Fruit fly (Drosophila melanogaster): ENCODE results near the gene PolG1.
A peak's percentile ranks its signal among the peaks of the same experiment; 100 is the strongest.

PolG1 gene

dm6 chr2L:13779795-13780108 lies 47.8 kb downstream of the PolG1 start (continued):
- TF ChIP-seq maf-S (GFP tag; optimal IDR thresholded peaks at IDR 0.05), result no peak
- TF ChIP-seq caup (GFP tag; optimal IDR thresholded peaks at IDR 0.05; ENCODE audit: severe bottlenecking), result no peak
- no peak for TF ChIP-seq CG14050 (GFP tag; IDR thresholded peaks at IDR 0.05)
- TF ChIP-seq PHDP (tag; optimal IDR thresholded peaks at IDR 0.05), result no peak
- TF ChIP-seq kay (GFP tag; optimal IDR thresholded peaks at IDR 0.05), result no peak
- TF ChIP-seq CG17612 (GFP tag; IDR thresholded peaks at IDR 0.05), result no peak
- TF ChIP-seq CG14667 (GFP tag; IDR thresholded peaks at IDR 0.05), result no peak
- no peak for TF ChIP-seq pho (GFP tag; optimal IDR thresholded peaks at IDR 0.05)
- peak; percentile 26; the same call in 1 of the 2 replicates for TF ChIP-seq unc-4 (GFP tag; IDR thresholded peaks at IDR 0.05; ENCODE audit: partially characterized antibody)
- no peak for TF ChIP-seq sens (GFP tag)
- peak; percentile 92 for TF ChIP-seq rib (GFP tag; IDR thresholded peaks at IDR 0.05)
- peak; percentile 13 for TF ChIP-seq wek (GFP tag; optimal IDR thresholded peaks at IDR 0.05)
- TF ChIP-seq hkb (optimal IDR thresholded peaks at IDR 0.05), result no peak
- no peak for TF ChIP-seq hkb (GFP tag; IDR thresholded peaks at IDR 0.05)
- TF ChIP-seq CG10543 (GFP tag; optimal IDR thresholded peaks at IDR 0.05), result no peak
- TF ChIP-seq sqz (GFP tag; optimal IDR thresholded peaks at IDR 0.05), result no peak
- no peak for TF ChIP-seq CG6254 (GFP tag; optimal IDR thresholded peaks at IDR 0.05)
- TF ChIP-seq CG8944 (GFP tag; optimal IDR thresholded peaks at IDR 0.05), result no peak
- TF ChIP-seq vnd (GFP tag; IDR thresholded peaks at IDR 0.05; ENCODE audit: partially characterized antibody), result no peak
- no peak for TF ChIP-seq zfh2 (GFP tag; optimal IDR thresholded peaks at IDR 0.05)
- TF ChIP-seq kah (GFP tag; optimal IDR thresholded peaks at IDR 0.05), result no peak
- TF ChIP-seq sima (GFP tag; optimal IDR thresholded peaks at IDR 0.05), result no peak
- peak; percentile 15; the same call in 1 of the 3 replicates for TF ChIP-seq CG34224 (GFP tag; IDR thresholded peaks at IDR 0.05; ENCODE audit: partially characterized antibody)
- TF ChIP-seq E2f2 (GFP tag; IDR thresholded peaks at IDR 0.05), result no peak
- TF ChIP-seq gro (GFP tag; optimal IDR thresholded peaks at IDR 0.05), result no peak
- no peak for TF ChIP-seq vvl (GFP tag; IDR thresholded peaks at IDR 0.05)
- TF ChIP-seq mld (GFP tag; IDR thresholded peaks at IDR 0.05; ENCODE audit: partially characterized antibody), result 0 out of 3 replicates have a peak, but pooled peaks have one; percentile 48
- TF ChIP-seq dati (GFP tag; IDR thresholded peaks at IDR 0.05), result no peak
- peak; percentile 60; the same call in 1 of the 2 replicates for TF ChIP-seq CG16779 (GFP tag; IDR thresholded peaks at IDR 0.05)
- no peak for TF ChIP-seq cas (GFP tag; IDR thresholded peaks at IDR 0.05)
- no peak for TF ChIP-seq ase (GFP tag; IDR thresholded peaks at IDR 0.05)
- TF ChIP-seq CG11085 (GFP tag; IDR thresholded peaks at IDR 0.05), result no peak
- TF ChIP-seq zen (tag; optimal IDR thresholded peaks at IDR 0.05), result no peak
- TF ChIP-seq Chrac-16 (GFP tag; optimal IDR thresholded peaks at IDR 0.05), result no peak
- TF ChIP-seq CG15269 (tag; optimal IDR thresholded peaks at IDR 0.05), result no peak
- TF ChIP-seq CG7357 (GFP tag; IDR thresholded peaks at IDR 0.05), result no peak
- no peak for TF ChIP-seq fu2 (GFP tag; optimal IDR thresholded peaks at IDR 0.05)
- no peak for TF ChIP-seq Sin3A (optimal IDR thresholded peaks at IDR 0.05)
- no peak for TF ChIP-seq CG14860 (GFP tag; IDR thresholded peaks at IDR 0.05; ENCODE audit: partially characterized antibody)
- TF ChIP-seq CG9876 (GFP tag; optimal IDR thresholded peaks at IDR 0.05), result no peak
- no peak for TF ChIP-seq br (optimal IDR thresholded peaks at IDR 0.05)
- TF ChIP-seq ato (GFP tag; IDR thresholded peaks at IDR 0.05; ENCODE audit: partially characterized antibody), result peak; percentile 43; the same call in 1 of the 2 replicates
- TF ChIP-seq tll (GFP tag; optimal IDR thresholded peaks at IDR 0.05), result no peak
- peak; percentile 15; the same call in 1 of the 2 replicates for TF ChIP-seq CG13287 (GFP tag; IDR thresholded peaks at IDR 0.05; ENCODE audit: partially characterized antibody)
- TF ChIP-seq CG1792 (GFP tag; optimal IDR thresholded peaks at IDR 0.05), result no peak
- no peak for TF ChIP-seq Drgx (GFP tag; IDR thresholded peaks at IDR 0.05)
- peak; percentile 69 for TF ChIP-seq cg (GFP tag; optimal IDR thresholded peaks at IDR 0.05)
- TF ChIP-seq CG12769 (tag; optimal IDR thresholded peaks at IDR 0.05), result peak; percentile 22
- TF ChIP-seq gcm (GFP tag; optimal IDR thresholded peaks at IDR 0.05), result no peak
- TF ChIP-seq pnt (GFP tag; optimal IDR thresholded peaks at IDR 0.05), result no peak
- TF ChIP-seq her (GFP tag; optimal IDR thresholded peaks at IDR 0.05), result peak; percentile 17
- TF ChIP-seq Oaz (GFP tag; IDR thresholded peaks at IDR 0.05), result no peak
- TF ChIP-seq CHES-1-like (GFP tag; optimal IDR thresholded peaks at IDR 0.05), result no peak

Measured in whole organism, embryonic.